Worm (Caenorhabditis elegans): Measurements from ENCODE around the gene gyg-2.

The gyg-2 gene

DNA sequence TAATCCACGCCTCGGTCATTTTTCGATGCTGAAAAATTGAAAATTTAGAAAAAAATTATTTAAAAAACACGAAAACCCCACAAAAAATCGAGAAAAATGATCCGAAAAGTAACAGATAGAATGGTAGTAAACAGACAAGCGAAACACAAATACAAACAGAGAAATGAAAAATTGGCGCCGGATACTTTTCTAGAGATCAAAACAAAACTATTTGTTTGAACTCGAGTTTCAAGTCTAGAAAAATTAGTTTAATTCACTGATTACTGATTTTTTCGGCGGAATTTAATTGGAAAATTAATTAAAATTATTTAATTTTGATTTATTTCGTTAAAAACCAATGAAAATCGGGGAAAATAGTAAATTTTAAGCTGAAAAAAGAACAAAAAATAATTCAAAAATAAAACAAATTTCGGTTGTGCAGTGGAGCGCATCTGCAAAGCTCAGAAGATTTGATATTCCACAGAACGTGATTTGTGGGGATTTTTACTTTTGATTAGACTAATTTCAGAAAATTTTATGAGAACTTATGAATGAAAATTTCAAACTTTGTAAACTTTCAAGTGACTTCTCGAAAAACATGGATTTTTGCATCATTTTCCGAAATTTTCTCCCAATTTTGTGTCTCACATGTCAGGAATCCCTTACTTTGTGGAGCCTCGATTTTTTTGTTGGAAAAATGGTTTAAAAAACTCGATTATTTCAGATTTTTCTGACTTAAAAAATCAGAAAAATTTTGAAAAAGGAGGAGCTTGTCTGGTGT is at the start of gene gyg-2:
Gene gyg-2 (minus strand): TSS at position 28 of the 760 bp plus-strand sequence.
- no peak for TF ChIP-seq ets-4 (tag; optimal IDR thresholded peaks at IDR 0.05)
- peak; percentile 33 for TF ChIP-seq ceh-2 (tag; optimal IDR thresholded peaks at IDR 0.05)
- no peak for TF ChIP-seq K09A11.1 (tag; optimal IDR thresholded peaks at IDR 0.05; ENCODE audit: insufficient read depth)
- peak; percentile 13 for TF ChIP-seq tbx-2 (tag; optimal IDR thresholded peaks at IDR 0.05)
- no peak for TF ChIP-seq pat-9 (tag; optimal IDR thresholded peaks at IDR 0.05)
- no peak for TF ChIP-seq odd-2 (tag; optimal IDR thresholded peaks at IDR 0.05)
- no peak for TF ChIP-seq elt-4 (tag; optimal IDR thresholded peaks at IDR 0.05)
- TF ChIP-seq zip-5 (tag; optimal IDR thresholded peaks at IDR 0.05): peak; percentile 53
- TF ChIP-seq C38D4.7 (GFP tag; optimal IDR thresholded peaks at IDR 0.05): no peak
- peak; percentile 64 for TF ChIP-seq tbx-7 (tag; optimal IDR thresholded peaks at IDR 0.05)
- TF ChIP-seq hlh-8 (tag; optimal IDR thresholded peaks at IDR 0.05): no peak
- TF ChIP-seq pag-3 (tag; optimal IDR thresholded peaks at IDR 0.05; ENCODE audit: borderline replicate concordance): no peak
- no peak for TF ChIP-seq fkh-6 (tag; optimal IDR thresholded peaks at IDR 0.05)
- peak; percentile 7 for TF ChIP-seq ceh-14 (tag; optimal IDR thresholded peaks at IDR 0.05)
- TF ChIP-seq pha-2 (tag; optimal IDR thresholded peaks at IDR 0.05): no peak
- no peak for TF ChIP-seq ref-2 (tag; optimal IDR thresholded peaks at IDR 0.05)
- no peak for TF ChIP-seq ama-1 (optimal IDR thresholded peaks at IDR 0.05)
- TF ChIP-seq hlh-13 (GFP tag; optimal IDR thresholded peaks at IDR 0.05): no peak
- peak; percentile 24 for TF ChIP-seq elt-2 (tag; optimal IDR thresholded peaks at IDR 0.05)
- TF ChIP-seq C08G9.2 (tag; optimal IDR thresholded peaks at IDR 0.05): peak; percentile 17
- no peak for TF ChIP-seq K02D7.2 (tag; optimal IDR thresholded peaks at IDR 0.05)
- TF ChIP-seq ceh-24 (tag; optimal IDR thresholded peaks at IDR 0.05): no peak
- peak; percentile 53 for TF ChIP-seq ceh-31 (tag; optimal IDR thresholded peaks at IDR 0.05)
- no peak for TF ChIP-seq unc-42 (tag; optimal IDR thresholded peaks at IDR 0.05)
- no peak for TF ChIP-seq pha-4 (tag; optimal IDR thresholded peaks at IDR 0.05)

- TF ChIP-seq ama-1 (optimal IDR thresholded peaks at IDR 0.05) (no peak), nfya-1 (tag; optimal IDR thresholded peaks at IDR 0.05) (peak; percentile 45)
These were observed 48.8 kb upstream of the gyg-2 start, which contains the start of the genes ctps-1 and pus-1 for ce11 chrV:16794828-16795354. TSS of gene ctps-1 (plus strand) at chrV:16794878. TSS of gene pus-1 (minus strand) at chrV:16794952.

DNA sequence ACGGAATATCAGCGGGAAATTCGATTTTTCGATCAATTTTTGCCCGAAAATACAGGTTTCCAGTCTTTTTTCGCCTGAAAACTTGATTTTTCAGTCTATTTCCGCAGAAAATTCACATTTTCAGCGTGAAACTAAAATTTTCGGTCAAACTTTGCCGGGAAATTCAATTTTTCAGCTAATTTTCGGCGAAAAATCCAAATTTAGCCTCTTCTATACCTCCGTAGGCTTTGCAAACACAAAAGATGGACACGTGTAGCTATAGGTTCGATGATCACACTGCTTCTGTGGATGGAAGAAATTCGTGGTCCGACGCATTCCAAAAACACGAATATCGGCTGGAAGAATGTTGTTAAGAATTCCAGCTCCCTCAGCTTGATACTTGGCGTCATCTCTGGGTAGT is 48.0 kb upstream of the gyg-2 start:
- TF ChIP-seq fkh-6 (tag; optimal IDR thresholded peaks at IDR 0.05): no peak

- TF ChIP-seq hlh-8 (tag; optimal IDR thresholded peaks at IDR 0.05) (no peak), ref-2 (tag; optimal IDR thresholded peaks at IDR 0.05) (no peak), ztf-16 (tag; optimal IDR thresholded peaks at IDR 0.05) (no peak), ceh-14 (tag; optimal IDR thresholded peaks at IDR 0.05) (no peak), ets-4 (tag; optimal IDR thresholded peaks at IDR 0.05) (no peak), lin-11 (tag; optimal IDR thresholded peaks at IDR 0.05) (no peak), ceh-18 (tag; optimal IDR thresholded peaks at IDR 0.05) (no peak), ceh-22 (tag; optimal IDR thresholded peaks at IDR 0.05) (no peak)
These were observed 47.3 kb upstream of the gyg-2 start for ce11 chrV:16793312-16793711.

DNA sequence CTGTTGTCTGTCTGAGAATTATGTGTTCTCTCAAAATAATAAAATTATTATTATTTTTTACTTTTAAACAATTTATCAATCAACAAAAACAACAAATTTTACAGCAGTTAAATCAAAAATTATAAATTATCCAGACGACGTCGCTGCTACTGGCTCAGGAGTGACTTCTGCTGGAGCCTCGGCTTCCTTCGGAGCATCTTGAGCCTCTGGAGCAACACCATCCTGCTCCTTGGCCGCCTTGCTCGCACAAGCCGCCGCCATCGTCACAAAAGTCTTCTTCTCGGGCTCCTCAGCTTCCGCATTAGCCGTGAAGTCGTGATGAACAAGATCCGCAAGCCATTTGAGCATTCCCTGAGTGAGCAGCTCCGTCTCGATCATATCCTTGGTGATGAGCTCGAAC is 46.7 kb upstream of the gyg-2 start:
- TF ChIP-seq ahr-1 (tag; optimal IDR thresholded peaks at IDR 0.05) (no peak), pqm-1 (tag; optimal IDR thresholded peaks at IDR 0.05) (no peak), syd-9 (tag; optimal IDR thresholded peaks at IDR 0.05) (no peak), che-1 (tag; optimal IDR thresholded peaks at IDR 0.05) (no peak)

Data from whole organism, late embryonic.